Worm (Caenorhabditis elegans): Measurements from ENCODE around the gene C25F9.16.

DNA sequence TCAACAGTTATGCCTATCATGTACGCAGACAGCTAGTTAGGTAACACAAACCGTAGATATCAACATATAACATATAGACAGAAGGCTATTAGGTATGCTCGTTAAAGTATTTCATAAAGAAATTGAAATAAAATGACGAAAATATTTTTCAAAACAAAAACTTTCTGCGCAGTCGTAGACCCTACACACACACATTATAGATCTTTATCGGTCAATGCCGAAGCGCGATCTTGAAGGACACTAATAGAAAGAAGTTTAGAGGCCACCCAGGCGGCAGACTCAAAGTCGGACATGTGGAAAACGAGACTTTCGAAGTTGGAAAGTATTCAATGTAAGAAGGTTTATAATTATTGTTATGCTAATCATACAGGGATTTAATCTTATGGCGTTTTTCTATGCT, 5.3 kb upstream of the C25F9.16 start:
- no peak for TF ChIP-seq nhr-42 (GFP tag; IDR thresholded peaks at IDR 0.05)
- no peak for TF ChIP-seq mxl-2 (GFP tag; conservative IDR thresholded peaks at IDR 0.05)
- TF ChIP-seq unc-62 (GFP tag; optimal IDR thresholded peaks at IDR 0.05 in 1 of 2), result no peak
- no peak for TF ChIP-seq unc-62 (tag; optimal IDR thresholded peaks at IDR 0.05)
- no peak for TF ChIP-seq dpl-1 (GFP tag; optimal IDR thresholded peaks at IDR 0.05)
- TF ChIP-seq tag-97 (GFP tag; IDR thresholded peaks at IDR 0.05), result no peak
- TF ChIP-seq ceh-62 (tag; optimal IDR thresholded peaks at IDR 0.05), result no peak
- no peak for TF ChIP-seq ZK546.5 (tag; optimal IDR thresholded peaks at IDR 0.05)
